Worm (Caenorhabditis elegans) whole organism, young adult: ENCODE measurements around the gene Y54G2A.15.

Experiments used
- F10E7.11 ChIP-seq: sonication (generic microtip); optimal IDR thresholded peaks from 2 replicates; lab custom pipeline; 2017; ENCODE audit warnings: mild to moderate bottlenecking, missing genetic modification characterization, moderate library complexity, missing compliant biosample characterization
- F33H1.4 ChIP-seq: fragments of 200-800 bp; sonication (Bioruptor generic); IDR thresholded peaks from 2 replicates; pipeline ENCODE4 v1.3.6; 2022; ENCODE audit warnings: missing genetic modification reagents, missing genetic modification characterization, missing compliant biosample characterization
- Y53F4B.3 ChIP-seq: fragments of 200-800 bp; sonication (Bioruptor generic); IDR thresholded peaks from 2 replicates; pipeline ENCODE4 v1.3.6; 2022; ENCODE audit warnings: missing genetic modification reagents, missing genetic modification characterization, missing compliant biosample characterization
- ama-1 ChIP-seq, 3 experiments: fragments of 150-350 bp in 1 of 3; sonication (generic microtip) in 2 of 3; optimal IDR thresholded peaks; 2 replicates each; lab custom pipeline; 2014 to 2018; ENCODE audit warnings: missing biosample characterization in 2 of 3, missing genetic modification characterization in 2 of 3, missing genetic modification reagents in 2 of 3
- ccch-3 ChIP-seq: fragments of 200-800 bp; sonication (Bioruptor generic); optimal IDR thresholded peaks from 2 replicates; lab custom pipeline; 2018; ENCODE audit warnings: mild to moderate bottlenecking, missing genetic modification characterization, missing compliant biosample characterization
- lag-1 ChIP-seq: fragments of 200-800 bp; sonication (Bioruptor generic); IDR thresholded peaks from 2 replicates; pipeline ENCODE4 v1.3.6; 2022; ENCODE audit warnings: missing genetic modification reagents, missing genetic modification characterization, missing compliant biosample characterization
- lin-26 ChIP-seq: fragments of 200-800 bp; sonication (Bioruptor generic); IDR thresholded peaks from 2 replicates; pipeline ENCODE4 v1.3.6; 2022; ENCODE audit warnings: missing genetic modification reagents, missing genetic modification characterization, missing compliant biosample characterization
- pbrm-1 ChIP-seq: fragments of 200-800 bp; sonication (Bioruptor generic); IDR thresholded peaks from 2 replicates; pipeline ENCODE4 v1.3.6; 2022; ENCODE audit warnings: missing genetic modification reagents, missing genetic modification characterization, missing compliant biosample characterization
- pha-4 ChIP-seq: fragments of 150-350 bp; sonication (generic microtip); optimal IDR thresholded peaks from 2 replicates; lab custom pipeline; 2014; ENCODE audit warnings: missing biosample characterization, missing genetic modification reagents, missing genetic modification characterization
- rpc-1 ChIP-seq, 2 experiments: fragments of 150-350 bp in 1 of 2; sonication (generic microtip) in 1 of 2; optimal IDR thresholded peaks; 2 replicates each; lab custom pipeline; 2014 to 2018; ENCODE audit warnings: missing biosample characterization in 1 of 2, missing genetic modification characterization in 1 of 2, missing genetic modification reagents in 1 of 2, missing genotype in 1 of 2
- ztf-6 ChIP-seq: fragments of 200-800 bp; sonication (Bioruptor generic); IDR thresholded peaks from 2 replicates; pipeline ENCODE4 v1.3.6; 2022; ENCODE audit warnings: missing genetic modification reagents, missing genetic modification characterization, missing compliant biosample characterization

DNA sequence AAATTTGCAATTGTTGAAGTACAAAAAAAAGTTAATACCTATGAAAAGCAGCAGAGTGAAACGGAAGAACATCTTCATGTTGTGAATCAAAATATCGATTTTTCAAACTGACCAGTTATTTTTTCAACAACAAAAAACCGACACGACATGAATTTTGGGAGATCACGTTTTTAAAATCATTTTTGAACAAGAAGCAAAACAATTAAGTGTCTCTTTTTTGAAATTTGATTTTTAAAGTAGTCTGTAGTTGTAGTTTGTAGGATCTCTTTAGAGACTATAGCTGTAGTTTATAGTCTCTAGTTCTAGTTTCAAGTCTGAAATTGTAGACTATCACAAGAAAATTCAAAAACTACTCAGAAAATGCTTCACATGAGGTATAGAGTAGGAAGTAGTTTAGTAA lies at the start of gene Y54G2A.15:
- no peak for TF ChIP-seq pha-4
- no peak for TF ChIP-seq ama-1 (optimal IDR thresholded peaks at IDR 0.05; lab: Kevin White, UChicago)
- no peak for TF ChIP-seq ama-1 (GFP tag; optimal IDR thresholded peaks at IDR 0.05; lab: Kevin White, UChicago)
- no peak for TF ChIP-seq ccch-3 (GFP tag; lab: Kevin White, UChicago)
- no peak for TF ChIP-seq F33H1.4 (GFP tag; lab: Robert Waterston, UW)
- no peak for TF ChIP-seq pbrm-1 (GFP tag; lab: Robert Waterston, UW)
- no peak for TF ChIP-seq lin-26 (GFP tag; lab: Robert Waterston, UW)
- no peak for TF ChIP-seq rpc-1 (optimal IDR thresholded peaks at IDR 0.05; lab: Kevin White, UChicago)
- TF ChIP-seq rpc-1 (tag; optimal IDR thresholded peaks at IDR 0.05; lab: Kevin White, UChicago): no peak
- no peak for TF ChIP-seq F10E7.11 (tag; lab: Kevin White, UChicago)
- TF ChIP-seq Y53F4B.3 (GFP tag; lab: Robert Waterston, UW): no peak
- no peak for TF ChIP-seq ztf-6 (GFP tag; lab: Robert Waterston, UW)
- no peak for TF ChIP-seq lag-1
